Fruit fly (Drosophila melanogaster) whole organism, pupa: ENCODE results near the gene CG5104.
"Not testable (repeated sequence)": the region's sequence is repeated elsewhere in the genome, so short reads cannot be mapped to it uniquely, and the experiment has no call there.

Experiments
- CG17806 ChIP-seq: fragments of 200-800 bp; sonication (Bioruptor generic); optimal IDR thresholded peaks from 2 replicates; lab custom pipeline; 2018; ENCODE audit warnings: missing biosample characterization, mild to moderate bottlenecking, missing genetic modification characterization, moderate library complexity
- CG32121 ChIP-seq: fragments of 200-800 bp; sonication (Bioruptor generic); IDR thresholded peaks from 2 replicates; pipeline ENCODE4 v1.3.6; 2022; ENCODE audit warnings: missing biosample characterization, missing genetic modification characterization
- CG34367 ChIP-seq: fragments of 200-800 bp; sonication (Bioruptor generic); optimal IDR thresholded peaks from 2 replicates; lab custom pipeline; 2018; ENCODE audit warnings: missing biosample characterization, mild to moderate bottlenecking, missing genetic modification characterization
- CG8159 ChIP-seq: fragments of 200-800 bp; sonication (Bioruptor generic); optimal IDR thresholded peaks from 3 replicates; lab custom pipeline; 2018; ENCODE audit warnings: missing biosample characterization, mild to moderate bottlenecking, missing genetic modification characterization, moderate library complexity
- D1 ChIP-seq: fragments of 200-800 bp; sonication (Bioruptor generic); optimal IDR thresholded peaks from 2 replicates; lab custom pipeline; 2018; ENCODE audit warnings: missing biosample characterization, mild to moderate bottlenecking, missing genetic modification characterization, moderate library complexity
- EcR ChIP-seq: fragments of 200-800 bp; sonication (Bioruptor generic); optimal IDR thresholded peaks from 3 replicates; lab custom pipeline; 2019; ENCODE audit warnings: missing biosample characterization, missing genetic modification characterization, mild to moderate bottlenecking, moderate library complexity, missing genetic modification reagents
- Ets98B ChIP-seq: fragments of 200-800 bp; sonication (Bioruptor generic); IDR thresholded peaks from 2 replicates; pipeline ENCODE4 v1.3.6; 2022; ENCODE audit warnings: missing biosample characterization, missing genetic modification characterization
- Pif1A ChIP-seq: fragments of 200-800 bp; sonication (Bioruptor generic); optimal IDR thresholded peaks from 3 replicates; lab custom pipeline; 2016; ENCODE audit warnings: missing biosample characterization, missing genetic modification characterization
- Snoo ChIP-seq: fragments of 200-800 bp; sonication (Bioruptor generic); optimal IDR thresholded peaks from 3 replicates; lab custom pipeline; 2017; ENCODE audit warnings: missing biosample characterization, mild to moderate bottlenecking, missing genetic modification characterization, inconsistent platforms
- fd96Ca ChIP-seq: fragments of 200-800 bp; sonication (Bioruptor generic); IDR thresholded peaks from 3 replicates; pipeline ENCODE4 v1.3.6; 2022; ENCODE audit warnings: missing biosample characterization, missing genetic modification characterization

- TF ChIP-seq Pif1A (GFP tag; lab: Kevin White, UChicago); CG8159; D1 (tag; lab: Kevin White, UChicago); Snoo (tag; lab: Kevin White, UChicago); CG17806 (tag; lab: Kevin White, UChicago); CG34367 (tag; lab: Kevin White, UChicago); Ets98B (GFP tag; lab: Robert Waterston, UW); EcR (GFP tag; lab: Kevin White, UChicago); CG32121; fd96Ca (GFP tag; lab: Robert Waterston, UW): not testable (repeated sequence)
Measured at dm6 chr3L:20503886-20504285, 16.9 kb upstream of the CG5104 start, which contains the start of gene CG17637.
